Worm (Caenorhabditis elegans): ENCODE measurements around the gene fbxa-144.

ce11 chrV:16182110-16182509, 49.5 kb upstream of the fbxa-144 start, which contains the start of gene srz-13:
- no peak for TF ChIP-seq zip-5 (tag; optimal IDR thresholded peaks at IDR 0.05)
- no peak for TF ChIP-seq unc-55 (GFP tag; optimal IDR thresholded peaks at IDR 0.05)
- no peak for TF ChIP-seq F13H6.1 (tag; optimal IDR thresholded peaks at IDR 0.05)
